Worm (Caenorhabditis elegans) whole organism, late embryonic: ENCODE measurements around the gene rpl-9.

Source experiments
- C38D4.7 ChIP-seq: fragments of 200-800 bp; sonication (Bioruptor generic); optimal IDR thresholded peaks from 2 replicates; lab custom pipeline; 2018; ENCODE audit warnings: mild to moderate bottlenecking, missing genetic modification characterization, moderate library complexity, missing compliant biosample characterization
- K09A11.1 ChIP-seq: sonication (generic microtip); optimal IDR thresholded peaks from 2 replicates; lab custom pipeline; 2017; ENCODE audit warnings: antibody characterized with exemption, mild to moderate bottlenecking, missing genetic modification characterization, missing compliant biosample characterization; ENCODE audit not compliant: insufficient read depth
- T23F11.4 ChIP-seq: fragments of 200-800 bp; sonication (Bioruptor generic); optimal IDR thresholded peaks from 2 replicates; lab custom pipeline; 2018; ENCODE audit warnings: mild to moderate bottlenecking, missing genetic modification characterization, missing compliant biosample characterization
- Y22D7AL.16 ChIP-seq: sonication (generic microtip); optimal IDR thresholded peaks from 2 replicates; lab custom pipeline; 2016; ENCODE audit warnings: missing genetic modification characterization, missing compliant biosample characterization
- ahr-1 ChIP-seq: sonication (generic microtip); optimal IDR thresholded peaks from 2 replicates; lab custom pipeline; 2016; ENCODE audit warnings: missing genetic modification characterization, missing compliant biosample characterization
- ceh-14 ChIP-seq: sonication (generic microtip); optimal IDR thresholded peaks from 2 replicates; lab custom pipeline; 2016; ENCODE audit warnings: missing genotype, missing genetic modification characterization, missing compliant biosample characterization
- ceh-18 ChIP-seq: sonication (generic microtip); optimal IDR thresholded peaks from 2 replicates; lab custom pipeline; 2016; ENCODE audit warnings: missing genetic modification characterization, missing compliant biosample characterization
- ceh-30 ChIP-seq: fragments of 150-350 bp; optimal IDR thresholded peaks from 2 replicates; lab custom pipeline; 2014; ENCODE audit warnings: missing biosample characterization, missing genetic modification characterization
- ceh-31 ChIP-seq: sonication (generic microtip); optimal IDR thresholded peaks from 2 replicates; lab custom pipeline; 2016; ENCODE audit warnings: missing genetic modification characterization, missing compliant biosample characterization
- ceh-48 ChIP-seq: sonication (generic microtip); optimal IDR thresholded peaks from 2 replicates; lab custom pipeline; 2016; ENCODE audit warnings: missing genetic modification characterization, inconsistent platforms, missing compliant biosample characterization
- ceh-6 ChIP-seq: fragments of 200-800 bp; sonication (Bioruptor generic); optimal IDR thresholded peaks from 2 replicates; lab custom pipeline; 2018; ENCODE audit warnings: mild to moderate bottlenecking, missing genetic modification characterization, missing compliant biosample characterization
- ceh-9 ChIP-seq: sonication (generic microtip); optimal IDR thresholded peaks from 2 replicates; lab custom pipeline; 2016; ENCODE audit warnings: mild to moderate bottlenecking, missing genetic modification characterization, inconsistent platforms, missing compliant biosample characterization
- dve-1 ChIP-seq: sonication (generic microtip); optimal IDR thresholded peaks from 2 replicates; lab custom pipeline; 2017; ENCODE audit warnings: antibody characterized with exemption, mild to moderate bottlenecking, missing genetic modification characterization, missing compliant biosample characterization
- elt-4 ChIP-seq: sonication (generic microtip); optimal IDR thresholded peaks from 2 replicates; lab custom pipeline; 2016; ENCODE audit warnings: missing genetic modification characterization, missing compliant biosample characterization
- fax-1 ChIP-seq: sonication (generic microtip); optimal IDR thresholded peaks from 2 replicates; lab custom pipeline; 2016; ENCODE audit warnings: missing genotype, missing genetic modification characterization, missing compliant biosample characterization
- fkh-10 ChIP-seq: fragments of 150-350 bp; optimal IDR thresholded peaks from 2 replicates; lab custom pipeline; 2014; ENCODE audit warnings: missing biosample characterization, missing genetic modification reagents, missing genetic modification characterization
- gmeb-2 ChIP-seq: sonication (generic microtip); optimal IDR thresholded peaks from 2 replicates; lab custom pipeline; 2016; ENCODE audit warnings: missing genetic modification characterization, inconsistent platforms, missing compliant biosample characterization
- hlh-6 ChIP-seq: sonication (generic microtip); optimal IDR thresholded peaks from 2 replicates; lab custom pipeline; 2016; ENCODE audit warnings: missing genotype, missing genetic modification characterization, missing compliant biosample characterization
- hlh-8 ChIP-seq: sonication (generic microtip); optimal IDR thresholded peaks from 2 replicates; lab custom pipeline; 2016; ENCODE audit warnings: missing genotype, missing genetic modification characterization, missing compliant biosample characterization
- madf-2 ChIP-seq: sonication (generic microtip); optimal IDR thresholded peaks from 2 replicates; lab custom pipeline; 2017; ENCODE audit warnings: missing genetic modification characterization, missing compliant biosample characterization
- nhr-11 ChIP-seq: fragments of 150-350 bp; optimal IDR thresholded peaks from 2 replicates; lab custom pipeline; 2014; ENCODE audit warnings: missing biosample characterization, missing genetic modification characterization
- nhr-232 ChIP-seq: sonication (generic microtip); optimal IDR thresholded peaks from 2 replicates; lab custom pipeline; 2016; ENCODE audit warnings: missing genetic modification characterization, missing compliant biosample characterization
- pag-3 ChIP-seq: sonication (generic microtip); optimal IDR thresholded peaks from 2 replicates; lab custom pipeline; 2016; ENCODE audit warnings: missing compliant biosample characterization, missing genetic modification characterization, borderline replicate concordance
- pat-9 ChIP-seq: fragments of 200-800 bp; sonication (Bioruptor generic); optimal IDR thresholded peaks from 2 replicates; lab custom pipeline; 2018; ENCODE audit warnings: mild to moderate bottlenecking, missing genetic modification characterization, moderate library complexity, missing compliant biosample characterization
- pax-1 ChIP-seq: fragments of 150-350 bp; optimal IDR thresholded peaks from 2 replicates; lab custom pipeline; 2014; ENCODE audit warnings: missing biosample characterization, missing genetic modification characterization
- pqm-1 ChIP-seq: sonication (generic microtip); optimal IDR thresholded peaks from 2 replicates; lab custom pipeline; 2016; ENCODE audit warnings: missing genetic modification characterization, missing compliant biosample characterization
- pros-1 ChIP-seq: fragments of 150-350 bp; optimal IDR thresholded peaks from 2 replicates; lab custom pipeline; 2014; ENCODE audit warnings: missing biosample characterization, missing genetic modification reagents, missing genetic modification characterization
- ref-2 ChIP-seq: sonication (generic microtip); optimal IDR thresholded peaks from 2 replicates; lab custom pipeline; 2016; ENCODE audit warnings: missing genetic modification characterization, missing compliant biosample characterization
- rnt-1 ChIP-seq: sonication (generic microtip); optimal IDR thresholded peaks from 2 replicates; lab custom pipeline; 2016; ENCODE audit warnings: missing genetic modification characterization, missing compliant biosample characterization
- sdc-2 ChIP-seq: sonication (generic microtip); optimal IDR thresholded peaks from 2 replicates; lab custom pipeline; 2016; ENCODE audit warnings: missing genotype, missing genetic modification characterization, missing compliant biosample characterization
- sox-4 ChIP-seq: sonication (generic microtip); optimal IDR thresholded peaks from 2 replicates; lab custom pipeline; 2017; ENCODE audit warnings: mild to moderate bottlenecking, missing genetic modification characterization, inconsistent platforms, missing compliant biosample characterization
- syd-9 ChIP-seq: sonication (generic microtip); optimal IDR thresholded peaks from 2 replicates; lab custom pipeline; 2016; ENCODE audit warnings: mild to moderate bottlenecking, missing genetic modification characterization, moderate library complexity, missing compliant biosample characterization
- tbx-7 ChIP-seq: sonication (generic microtip); optimal IDR thresholded peaks from 2 replicates; lab custom pipeline; 2016; ENCODE audit warnings: missing genotype, missing genetic modification characterization, missing compliant biosample characterization
- ttx-3 ChIP-seq: sonication (generic microtip); optimal IDR thresholded peaks from 2 replicates; lab custom pipeline; 2016; ENCODE audit warnings: missing genetic modification reagents, missing genetic modification characterization, missing compliant biosample characterization
- unc-42 ChIP-seq: sonication (generic microtip); optimal IDR thresholded peaks from 2 replicates; lab custom pipeline; 2016; ENCODE audit warnings: missing genotype, missing genetic modification characterization, missing compliant biosample characterization
- unc-55 ChIP-seq: sonication (generic microtip); optimal IDR thresholded peaks from 2 replicates; lab custom pipeline; 2017; ENCODE audit warnings: missing biosample characterization, missing genetic modification reagents, missing genetic modification characterization
- zip-5 ChIP-seq: sonication (generic microtip); optimal IDR thresholded peaks from 2 replicates; lab custom pipeline; 2016; ENCODE audit warnings: missing genetic modification characterization, missing compliant biosample characterization
- ztf-16 ChIP-seq: sonication (generic microtip); optimal IDR thresholded peaks from 2 replicates; lab custom pipeline; 2017; ENCODE audit warnings: missing genetic modification characterization, missing compliant biosample characterization

rpl-9 gene

DNA sequence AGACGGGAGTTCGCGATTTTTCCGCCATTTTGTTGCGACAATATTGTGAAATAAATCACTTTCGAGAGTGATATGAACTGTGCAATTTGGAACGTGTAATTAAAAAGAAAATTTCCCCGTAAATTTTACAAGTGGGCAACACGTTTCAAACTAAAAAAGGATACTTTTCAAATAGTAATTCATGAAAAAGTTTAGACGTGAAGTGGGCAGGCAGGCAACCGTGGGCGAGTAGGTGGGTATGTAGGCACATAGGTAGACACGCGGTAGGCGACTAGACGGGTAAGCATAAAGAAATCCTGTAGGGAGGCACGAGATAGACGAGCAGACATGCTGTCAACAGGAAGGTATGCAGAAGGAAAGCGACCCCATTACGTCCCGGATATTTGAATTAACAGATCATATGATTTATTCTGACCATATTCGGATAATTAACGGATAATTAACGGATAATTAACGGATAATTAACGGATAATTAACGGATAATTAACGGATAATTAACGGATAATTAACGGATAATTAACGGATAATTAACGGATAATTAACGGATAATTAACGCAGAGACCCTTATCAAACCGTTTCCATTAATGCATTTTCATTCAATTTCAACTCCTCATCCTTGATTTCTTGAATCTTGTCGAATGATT lies 20.8 kb upstream of the rpl-9 start, which contains the start of gene R13A5.11:
Gene R13A5.11 (minus strand): TSS at position 51 of the 644 bp plus-strand sequence.
- TF ChIP-seq ceh-6 (GFP tag; lab: Kevin White, UChicago) (no peak), C38D4.7 (GFP tag; lab: Kevin White, UChicago) (no peak), pax-1 (tag; lab: Kevin White, UChicago) (no peak), dve-1 (tag; lab: Kevin White, UChicago) (peak; percentile 99), fkh-10 (no peak), unc-42 (tag; lab: Kevin White, UChicago) (peak; percentile 19)

DNA sequence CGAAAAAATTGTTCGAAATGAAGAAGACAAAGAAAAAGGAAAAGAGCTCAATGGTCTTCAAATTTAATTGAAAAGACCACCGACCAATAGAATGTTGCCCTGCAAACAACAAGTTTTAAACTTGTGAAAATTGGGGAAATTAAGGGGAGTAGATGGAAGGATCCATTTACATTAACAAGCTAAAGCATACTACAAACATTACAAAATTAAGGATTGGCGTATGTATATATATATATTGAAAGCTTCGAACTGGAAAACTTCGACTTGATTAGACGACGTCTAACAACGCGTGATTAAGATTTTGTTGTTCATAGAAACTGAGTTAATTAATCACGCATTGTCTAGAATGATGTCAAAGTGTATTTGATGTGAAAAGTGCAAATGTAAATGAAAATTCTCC lies 15.6 kb upstream of the rpl-9 start, which contains the start of gene R13A5.15:
Gene R13A5.15 (minus strand): TSS at position 101 of the 400 bp plus-strand sequence.
- no peak for TF ChIP-seq fax-1
- no peak for TF ChIP-seq syd-9 (tag; lab: Kevin White, UChicago)
- no peak for TF ChIP-seq ceh-14
- TF ChIP-seq pag-3 (tag; lab: Kevin White, UChicago), result no peak
- no peak for TF ChIP-seq elt-4 (tag; lab: Kevin White, UChicago)
- no peak for TF ChIP-seq hlh-6 (tag; lab: Kevin White, UChicago)
- TF ChIP-seq ttx-3 (tag; lab: Kevin White, UChicago), result no peak
- TF ChIP-seq ahr-1 (tag; lab: Kevin White, UChicago), result no peak
- no peak for TF ChIP-seq unc-55 (GFP tag; lab: Kevin White, UChicago)
- TF ChIP-seq madf-2 (tag; lab: Kevin White, UChicago), result no peak
- TF ChIP-seq Y22D7AL.16 (tag; lab: Kevin White, UChicago), result no peak
- no peak for TF ChIP-seq nhr-11
- TF ChIP-seq gmeb-2 (tag; lab: Kevin White, UChicago), result no peak
- TF ChIP-seq ceh-30 (tag; lab: Kevin White, UChicago), result no peak
- TF ChIP-seq ceh-9 (tag; lab: Kevin White, UChicago), result no peak
- no peak for TF ChIP-seq rnt-1 (tag; lab: Kevin White, UChicago)
- TF ChIP-seq ceh-48 (tag; lab: Kevin White, UChicago), result no peak
- no peak for TF ChIP-seq ref-2 (tag; lab: Kevin White, UChicago)
- no peak for TF ChIP-seq nhr-232 (tag; lab: Kevin White, UChicago)
- TF ChIP-seq C38D4.7 (GFP tag; lab: Kevin White, UChicago), result no peak
- TF ChIP-seq, all 69 proteins: peak for 0

DNA sequence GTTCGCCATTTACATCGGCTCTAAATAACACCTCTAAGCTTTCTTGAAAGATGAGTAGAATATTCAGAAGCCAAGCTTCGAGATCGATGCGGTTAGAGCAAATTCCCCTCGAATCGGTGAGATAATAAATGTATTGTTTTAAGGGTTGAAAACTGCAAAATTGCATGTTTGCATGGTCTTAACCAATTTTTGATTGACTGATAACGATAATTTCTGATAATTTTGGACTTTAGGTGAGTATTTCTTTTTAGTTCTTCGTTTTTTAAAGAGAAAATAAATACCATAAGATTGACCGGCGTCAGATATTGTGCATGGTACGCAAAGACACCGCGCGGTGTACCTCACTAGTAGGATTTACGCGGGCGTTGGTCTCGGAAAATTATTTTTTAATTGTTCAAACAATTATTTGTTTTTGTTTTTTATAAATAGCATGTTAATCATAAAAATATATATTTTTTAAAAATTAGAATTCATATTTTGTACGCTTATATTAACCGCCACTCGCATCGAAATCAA lies 11.6 kb upstream of the rpl-9 start, which contains the start of gene cup-5:
Gene cup-5 (plus strand): TSS at position 51 of the 516 bp plus-strand sequence.
- TF ChIP-seq sdc-2 (tag; lab: Kevin White, UChicago) (no peak), ceh-6 (GFP tag; lab: Kevin White, UChicago) (no peak), zip-5 (no peak), nhr-11 (no peak), fkh-10 (no peak), pros-1 (tag; lab: Kevin White, UChicago) (no peak), ttx-3 (tag; lab: Kevin White, UChicago) (no peak), Y22D7AL.16 (tag; lab: Kevin White, UChicago) (no peak), ceh-18 (tag; lab: Kevin White, UChicago) (no peak), tbx-7 (tag; lab: Kevin White, UChicago) (no peak), sox-4 (tag; lab: Kevin White, UChicago) (no peak), K09A11.1 (tag; lab: Kevin White, UChicago) (no peak), ztf-16 (tag; lab: Kevin White, UChicago) (no peak), pqm-1 (no peak), ceh-31 (tag; lab: Kevin White, UChicago) (no peak), T23F11.4 (GFP tag; lab: Kevin White, UChicago) (no peak), hlh-8 (tag; lab: Kevin White, UChicago) (no peak), pat-9 (tag; lab: Kevin White, UChicago) (no peak)
